Worm (Caenorhabditis elegans): ENCODE data around the gene C10G8.2.

C10G8.2 gene

DNA sequence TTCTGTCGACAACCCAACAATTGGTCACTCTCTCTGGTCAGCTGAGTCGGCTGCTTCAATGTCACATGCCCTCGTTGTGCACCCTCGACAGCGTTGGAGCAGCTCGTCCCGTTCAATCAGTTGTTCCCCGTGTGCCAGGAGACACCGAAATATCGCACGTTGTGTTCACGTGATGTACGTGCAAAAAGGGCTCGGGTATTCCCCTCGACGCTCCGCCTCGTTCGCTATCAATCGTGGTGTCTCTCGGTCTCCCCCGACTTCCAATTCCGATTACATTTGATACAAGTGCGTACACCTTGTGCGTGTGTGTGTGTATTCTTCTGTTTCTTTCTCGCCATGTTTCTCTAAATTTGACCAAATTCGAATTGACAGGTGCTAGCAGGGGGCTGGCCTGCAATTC, 42.7 kb upstream of the C10G8.2 start:
- TF ChIP-seq nhr-90 (tag; optimal IDR thresholded peaks at IDR 0.05; ENCODE audit: poor library complexity): peak; percentile 71
- TF ChIP-seq dsc-1 (tag; optimal IDR thresholded peaks at IDR 0.05): no peak
- peak; percentile 26 for TF ChIP-seq mep-1 (tag; optimal IDR thresholded peaks at IDR 0.05)
- no peak for TF ChIP-seq blmp-1 (tag; optimal IDR thresholded peaks at IDR 0.05)
- TF ChIP-seq tbx-2 (tag; optimal IDR thresholded peaks at IDR 0.05): peak; percentile 65
- peak; percentile 31 for TF ChIP-seq pqm-1 (tag; optimal IDR thresholded peaks at IDR 0.05)
- no peak for TF ChIP-seq hpl-2 (GFP tag; optimal IDR thresholded peaks at IDR 0.05)
- peak in 1 of 2 experiments; percentile 93 for TF ChIP-seq mdl-1 (tag; optimal IDR thresholded peaks at IDR 0.05)
- no peak for TF ChIP-seq fos-1 (tag; optimal IDR thresholded peaks at IDR 0.05)
- TF ChIP-seq F16B12.6 (tag; optimal IDR thresholded peaks at IDR 0.05): peak; percentile 0
- no peak for TF ChIP-seq isw-1 (GFP tag; IDR thresholded peaks at IDR 0.05)
- peak; percentile 77 for TF ChIP-seq rnt-1 (tag; optimal IDR thresholded peaks at IDR 0.05)
- peak; percentile 86 for TF ChIP-seq nhr-19 (GFP tag; conservative IDR thresholded peaks at IDR 0.05)
- peak; percentile 47 for TF ChIP-seq hlh-4 (tag; optimal IDR thresholded peaks at IDR 0.05)
- no peak for TF ChIP-seq egl-27 (tag; optimal IDR thresholded peaks at IDR 0.05)
- TF ChIP-seq lin-35 (GFP tag; optimal IDR thresholded peaks at IDR 0.05): peak; percentile 34 to 79
- TF ChIP-seq unc-86 (tag; optimal IDR thresholded peaks at IDR 0.05): no peak
- no peak for TF ChIP-seq tlp-1 (tag; optimal IDR thresholded peaks at IDR 0.05)
- peak; percentile 91 for TF ChIP-seq lin-14 (GFP tag; optimal IDR thresholded peaks at IDR 0.05)
- TF ChIP-seq nhr-71 (tag; optimal IDR thresholded peaks at IDR 0.05): peak; percentile 88
- TF ChIP-seq ztf-11 (tag; optimal IDR thresholded peaks at IDR 0.05): no peak
- TF ChIP-seq xbp-1 (tag; optimal IDR thresholded peaks at IDR 0.05): peak; percentile 11
- TF ChIP-seq skn-1 (tag; optimal IDR thresholded peaks at IDR 0.05): peak; percentile 10
- no peak for TF ChIP-seq irx-1 (tag; optimal IDR thresholded peaks at IDR 0.05)
- peak; percentile 89 for TF ChIP-seq nhr-85 (tag)
- TF ChIP-seq nhr-12 (tag; optimal IDR thresholded peaks at IDR 0.05): no peak
- TF ChIP-seq nhr-11 (tag; optimal IDR thresholded peaks at IDR 0.05): no peak
- peak; percentile 16 to 41 (median 23) for TF ChIP-seq dpl-1 (GFP tag; optimal IDR thresholded peaks at IDR 0.05)
- peak; percentile 68 for TF ChIP-seq snu-23 (GFP tag; optimal IDR thresholded peaks at IDR 0.05)
- no peak for TF ChIP-seq ces-1 (GFP tag; optimal IDR thresholded peaks at IDR 0.05)
- peak; percentile 22 for TF ChIP-seq swsn-7 (tag; optimal IDR thresholded peaks at IDR 0.05)
- TF ChIP-seq zip-4 (GFP tag; optimal IDR thresholded peaks at IDR 0.05): no peak
- no peak for TF ChIP-seq unc-62 (GFP tag; optimal IDR thresholded peaks at IDR 0.05)
- peak; percentile 81 for TF ChIP-seq ztf-4 (tag; optimal IDR thresholded peaks at IDR 0.05)
- no peak for TF ChIP-seq alr-1 (tag; optimal IDR thresholded peaks at IDR 0.05; ENCODE audit: borderline replicate concordance)
- TF ChIP-seq fkh-8 (tag; optimal IDR thresholded peaks at IDR 0.05): peak; percentile 50
- TF ChIP-seq nhr-76 (tag; optimal IDR thresholded peaks at IDR 0.05): no peak
- TF ChIP-seq jun-1 (tag; optimal IDR thresholded peaks at IDR 0.05): peak; percentile 74
- peak; percentile 8 for TF ChIP-seq sox-4 (tag; optimal IDR thresholded peaks at IDR 0.05)
- no peak for TF ChIP-seq ama-1 (optimal IDR thresholded peaks at IDR 0.05)
- peak in 5 of 6 experiments; percentile 28 to 70 (median 32) for TF ChIP-seq elt-3 (tag; optimal IDR thresholded peaks at IDR 0.05)
- peak; percentile 92 for TF ChIP-seq elt-2 (tag; optimal IDR thresholded peaks at IDR 0.05)
- TF ChIP-seq ceh-8 (GFP tag; optimal IDR thresholded peaks at IDR 0.05): no peak
- no peak for TF ChIP-seq sup-37 (GFP tag; optimal IDR thresholded peaks at IDR 0.05)
- TF ChIP-seq C16A3.4 (tag; optimal IDR thresholded peaks at IDR 0.05): no peak
- TF ChIP-seq nhr-77 (tag; optimal IDR thresholded peaks at IDR 0.05): peak; percentile 27
- TF ChIP-seq lsy-2 (tag; optimal IDR thresholded peaks at IDR 0.05): peak; percentile 34 to 46
- peak; percentile 63 for TF ChIP-seq nhr-47 (tag; optimal IDR thresholded peaks at IDR 0.05)
- no peak for TF ChIP-seq Y116A8C.19 (tag; optimal IDR thresholded peaks at IDR 0.05; ENCODE audit: borderline replicate concordance)
- TF ChIP-seq fkh-10 (GFP tag; optimal IDR thresholded peaks at IDR 0.05): no peak
- peak; percentile 89 for TF ChIP-seq nhr-20 (tag; optimal IDR thresholded peaks at IDR 0.05)
- no peak for TF ChIP-seq ceh-82 (tag; optimal IDR thresholded peaks at IDR 0.05)
- no peak for TF ChIP-seq vab-15 (tag; optimal IDR thresholded peaks at IDR 0.05)
- no peak for TF ChIP-seq ceh-88 (GFP tag; IDR thresholded peaks at IDR 0.05)
